Worm (Caenorhabditis elegans): ENCODE measurements around the gene mtp-18.

The mtp-18 gene

ce11 chrX:6248778-6249658 lies 42.8 kb upstream of the mtp-18 start:
- TF ChIP-seq fkh-4 (tag; optimal IDR thresholded peaks at IDR 0.05; ENCODE audit: borderline replicate concordance), result no peak
- peak; percentile 0 for TF ChIP-seq xbp-1 (tag; optimal IDR thresholded peaks at IDR 0.05)
- TF ChIP-seq fkh-8 (tag; optimal IDR thresholded peaks at IDR 0.05), result peak; percentile 36
- peak; percentile 77 for TF ChIP-seq lin-14 (GFP tag; optimal IDR thresholded peaks at IDR 0.05)
- TF ChIP-seq isw-1 (GFP tag; IDR thresholded peaks at IDR 0.05), result peak; percentile 14; the same call in 1 of the 2 replicates
- no peak for TF ChIP-seq mef-2 (tag; optimal IDR thresholded peaks at IDR 0.05)
- no peak for TF ChIP-seq C34B4.2 (tag; optimal IDR thresholded peaks at IDR 0.05)
- no peak for TF ChIP-seq ceh-8 (GFP tag; optimal IDR thresholded peaks at IDR 0.05)
- TF ChIP-seq nhr-28 (tag; optimal IDR thresholded peaks at IDR 0.05), result no peak
- TF ChIP-seq mep-1 (tag; optimal IDR thresholded peaks at IDR 0.05), result peak; percentile 17
- peak; percentile 3 for TF ChIP-seq nhr-20 (tag; optimal IDR thresholded peaks at IDR 0.05)
- no peak for TF ChIP-seq alr-1 (tag; optimal IDR thresholded peaks at IDR 0.05; ENCODE audit: borderline replicate concordance)
- TF ChIP-seq sup-37 (GFP tag; optimal IDR thresholded peaks at IDR 0.05), result no peak
- TF ChIP-seq fos-1 (tag; optimal IDR thresholded peaks at IDR 0.05), result no peak
- TF ChIP-seq pag-3 (tag; optimal IDR thresholded peaks at IDR 0.05; ENCODE audit: borderline replicate concordance, insufficient read depth), result peak; percentile 28
- peak; percentile 9 for TF ChIP-seq blmp-1 (tag; optimal IDR thresholded peaks at IDR 0.05)
- peak; percentile 38 for TF ChIP-seq nhr-71 (tag; optimal IDR thresholded peaks at IDR 0.05)
- TF ChIP-seq fkh-10 (GFP tag; optimal IDR thresholded peaks at IDR 0.05), result peak; percentile 66
- TF ChIP-seq ama-1 (optimal IDR thresholded peaks at IDR 0.05), result no peak
- no peak for TF ChIP-seq jun-1 (tag; optimal IDR thresholded peaks at IDR 0.05)
- TF ChIP-seq aly-2 (tag; optimal IDR thresholded peaks at IDR 0.05), result no peak
- TF ChIP-seq nhr-84 (tag; optimal IDR thresholded peaks at IDR 0.05), result no peak
- TF ChIP-seq nhr-77 (tag; optimal IDR thresholded peaks at IDR 0.05), result no peak
- no peak for TF ChIP-seq efl-3 (GFP tag; optimal IDR thresholded peaks at IDR 0.05)
- TF ChIP-seq unc-86 (tag; optimal IDR thresholded peaks at IDR 0.05), result peak; percentile 61
- TF ChIP-seq ets-5 (GFP tag; IDR thresholded peaks at IDR 0.05), result no peak
- no peak for TF ChIP-seq ztf-11 (tag; optimal IDR thresholded peaks at IDR 0.05)
- TF ChIP-seq nhr-85 (tag), result peak; percentile 37
- TF ChIP-seq elt-2 (tag; optimal IDR thresholded peaks at IDR 0.05), result peak; percentile 37
- TF ChIP-seq F16B12.6 (tag; optimal IDR thresholded peaks at IDR 0.05), result no peak
- no peak for TF ChIP-seq zag-1 (tag; optimal IDR thresholded peaks at IDR 0.05)
- no peak for TF ChIP-seq efl-1 (optimal IDR thresholded peaks at IDR 0.05)
- TF ChIP-seq efl-1 (GFP tag; optimal IDR thresholded peaks at IDR 0.05 in 1 of 2), result peak in 1 of 2 experiments; percentile 43
- TF ChIP-seq tlp-1 (tag; optimal IDR thresholded peaks at IDR 0.05), result no peak
- peak; percentile 55 for TF ChIP-seq rnt-1 (tag; optimal IDR thresholded peaks at IDR 0.05)
- no peak for TF ChIP-seq nhr-237 (tag; optimal IDR thresholded peaks at IDR 0.05)

DNA sequence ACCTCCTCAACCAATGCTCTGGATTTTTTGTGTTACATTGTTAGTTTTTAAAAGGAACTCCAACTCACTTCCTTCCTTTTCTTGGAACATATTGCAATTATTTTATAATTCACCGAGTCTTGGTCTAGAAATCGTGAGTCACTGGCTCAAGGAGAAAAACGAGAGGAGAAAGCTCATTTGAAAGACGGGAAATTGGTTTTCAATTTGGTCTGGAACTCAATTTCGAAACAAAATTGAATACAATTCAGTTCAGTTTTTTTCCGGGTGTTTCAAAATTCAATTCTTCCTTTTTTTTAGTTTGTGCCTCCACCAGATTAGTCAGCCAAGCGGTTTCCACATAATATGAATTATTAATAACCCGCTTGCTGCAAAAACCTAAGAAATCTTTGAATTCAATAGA lies 41.7 kb upstream of the mtp-18 start:
- peak; percentile 25 for TF ChIP-seq fkh-8 (tag; optimal IDR thresholded peaks at IDR 0.05)
- TF ChIP-seq fkh-10 (GFP tag; optimal IDR thresholded peaks at IDR 0.05), result peak; percentile 11
- peak; percentile 35 for TF ChIP-seq tbx-2 (tag; optimal IDR thresholded peaks at IDR 0.05)
- peak in 1 of 2 experiments; percentile 0 for TF ChIP-seq lsy-2 (tag; optimal IDR thresholded peaks at IDR 0.05)
- peak; percentile 57 for TF ChIP-seq lin-14 (GFP tag; optimal IDR thresholded peaks at IDR 0.05)
- no peak for TF ChIP-seq nhr-47 (tag; optimal IDR thresholded peaks at IDR 0.05)
- TF ChIP-seq zag-1 (tag; optimal IDR thresholded peaks at IDR 0.05), result peak; percentile 42
- TF ChIP-seq ces-1 (GFP tag; optimal IDR thresholded peaks at IDR 0.05), result peak; percentile 47
- no peak for TF ChIP-seq ztf-4 (tag; optimal IDR thresholded peaks at IDR 0.05)
